Worm (Caenorhabditis elegans): ENCODE data around the gene F57A8.1.

Gene F57A8.1

DNA sequence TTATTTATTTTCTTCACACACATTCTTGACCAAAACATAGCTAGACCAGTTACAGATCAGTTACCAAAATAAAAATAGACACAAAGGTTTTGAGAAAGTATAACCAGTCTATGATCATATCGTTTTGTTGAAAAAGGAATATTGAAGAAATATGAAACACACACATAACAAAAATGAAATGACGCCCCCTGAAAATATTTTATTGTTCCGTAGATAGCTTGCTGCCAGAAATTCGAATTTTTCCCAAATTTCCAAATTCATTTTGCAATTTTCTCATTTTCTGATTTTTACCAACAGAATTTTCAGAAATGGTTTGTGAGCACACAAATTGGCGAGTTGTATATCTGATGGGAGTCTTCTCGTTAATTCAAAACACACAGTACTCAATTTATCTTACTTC lies 38.3 kb downstream of the F57A8.1 start, which contains the start of gene F57A8.7:
TSS of gene F57A8.7 (plus strand) at position 301 of the 400 bp plus-strand sequence.
- no peak for TF ChIP-seq klf-2 (GFP tag; conservative IDR thresholded peaks at IDR 0.05)
- TF ChIP-seq ztf-29 (GFP tag; IDR thresholded peaks at IDR 0.05) = no peak
- TF ChIP-seq med-1 (GFP tag; optimal IDR thresholded peaks at IDR 0.05; ENCODE audit: insufficient read depth) = no peak
- TF ChIP-seq ztf-23 (GFP tag; IDR thresholded peaks at IDR 0.05) = no peak
- no peak for TF ChIP-seq T22C8.4 (GFP tag; IDR thresholded peaks at IDR 0.05)

DNA sequence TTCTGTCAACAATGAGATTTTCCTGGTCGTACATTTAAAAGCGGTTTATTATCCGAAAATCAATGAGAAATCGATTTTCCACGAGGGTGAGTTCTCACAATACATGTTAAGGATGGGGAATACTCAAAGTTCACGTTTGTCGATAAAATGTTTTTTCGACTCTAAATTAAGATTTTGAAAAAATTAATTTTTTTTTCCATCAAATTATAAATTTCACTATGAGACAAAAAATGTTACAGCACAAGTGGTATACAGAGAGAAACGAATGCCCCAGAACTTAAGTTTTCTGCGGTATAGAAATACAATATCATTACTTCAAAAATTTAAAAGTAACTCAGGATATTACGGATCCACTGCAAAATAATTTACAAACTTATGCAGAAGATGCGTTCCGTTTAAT lies 41.1 kb downstream of the F57A8.1 start, which contains the start of gene R04B5.1:
TSS of gene R04B5.1 (minus strand) at position 101 of the 400 bp plus-strand sequence.
- no peak for TF ChIP-seq tab-1 (GFP tag; IDR thresholded peaks at IDR 0.05)
- no peak for TF ChIP-seq T22C8.4 (GFP tag; IDR thresholded peaks at IDR 0.05)
- no peak for TF ChIP-seq ref-1 (GFP tag; conservative IDR thresholded peaks at IDR 0.05)
- TF ChIP-seq cog-1 (tag; optimal IDR thresholded peaks at IDR 0.05) = no peak
- TF ChIP-seq klf-2 (GFP tag; conservative IDR thresholded peaks at IDR 0.05) = no peak

DNA sequence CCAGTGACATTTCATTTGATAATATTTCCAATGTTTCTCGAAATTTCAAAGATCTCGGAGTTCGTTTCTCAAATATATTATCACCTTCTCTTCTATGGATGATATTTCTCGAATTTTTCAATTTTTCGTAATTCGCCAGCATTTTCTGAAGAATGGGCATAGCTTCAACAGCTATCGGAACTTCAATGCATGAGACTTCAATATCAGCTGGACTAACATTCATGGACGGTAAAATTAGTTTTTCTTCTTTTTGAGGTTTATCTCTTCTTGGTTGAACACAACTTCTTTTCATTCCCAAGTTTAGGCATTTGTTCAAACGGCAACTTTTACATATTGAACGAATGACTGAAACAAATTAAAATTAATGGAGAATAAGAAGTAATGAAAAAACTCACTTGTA lies 43.8 kb downstream of the F57A8.1 start:
- TF ChIP-seq flt-1 (GFP tag; IDR thresholded peaks at IDR 0.05) = no peak
- TF ChIP-seq med-1 (GFP tag; optimal IDR thresholded peaks at IDR 0.05; ENCODE audit: insufficient read depth) = no peak
- no peak for TF ChIP-seq klf-2 (GFP tag; conservative IDR thresholded peaks at IDR 0.05)
- TF ChIP-seq cog-1 (tag; optimal IDR thresholded peaks at IDR 0.05) = no peak
- TF ChIP-seq ztf-23 (GFP tag; IDR thresholded peaks at IDR 0.05) = no peak
- TF ChIP-seq ref-1 (GFP tag; conservative IDR thresholded peaks at IDR 0.05) = no peak
- TF ChIP-seq tab-1 (GFP tag; IDR thresholded peaks at IDR 0.05) = no peak
- no peak for TF ChIP-seq ztf-29 (GFP tag; IDR thresholded peaks at IDR 0.05)
- no peak for TF ChIP-seq T22C8.4 (GFP tag; IDR thresholded peaks at IDR 0.05)

DNA sequence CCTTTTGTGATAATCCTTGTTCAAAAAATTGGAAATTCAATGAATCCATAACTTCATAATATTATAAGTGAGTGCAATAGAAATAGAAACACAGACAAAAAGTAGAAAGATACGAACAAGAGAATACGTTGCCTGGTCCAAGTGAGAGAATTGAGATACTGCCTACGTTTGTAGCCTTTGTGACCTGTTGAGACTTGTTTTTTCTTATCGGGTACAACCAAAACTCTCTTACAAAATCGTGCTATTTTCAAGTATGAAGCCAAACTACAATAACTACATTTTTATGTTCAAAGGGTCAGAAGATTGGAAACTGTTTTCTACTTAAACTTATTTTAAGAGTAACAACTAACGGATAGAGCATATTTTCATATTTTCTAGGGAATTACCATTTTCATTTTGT lies 44.5 kb downstream of the F57A8.1 start, which contains the start of gene nhr-205:
TSS of gene nhr-205 (minus strand) at position 141 of the 400 bp plus-strand sequence.
- TF ChIP-seq tab-1 (GFP tag; IDR thresholded peaks at IDR 0.05) = no peak
- no peak for TF ChIP-seq ref-1 (GFP tag; conservative IDR thresholded peaks at IDR 0.05)
- TF ChIP-seq ztf-29 (GFP tag; IDR thresholded peaks at IDR 0.05) = no peak

DNA sequence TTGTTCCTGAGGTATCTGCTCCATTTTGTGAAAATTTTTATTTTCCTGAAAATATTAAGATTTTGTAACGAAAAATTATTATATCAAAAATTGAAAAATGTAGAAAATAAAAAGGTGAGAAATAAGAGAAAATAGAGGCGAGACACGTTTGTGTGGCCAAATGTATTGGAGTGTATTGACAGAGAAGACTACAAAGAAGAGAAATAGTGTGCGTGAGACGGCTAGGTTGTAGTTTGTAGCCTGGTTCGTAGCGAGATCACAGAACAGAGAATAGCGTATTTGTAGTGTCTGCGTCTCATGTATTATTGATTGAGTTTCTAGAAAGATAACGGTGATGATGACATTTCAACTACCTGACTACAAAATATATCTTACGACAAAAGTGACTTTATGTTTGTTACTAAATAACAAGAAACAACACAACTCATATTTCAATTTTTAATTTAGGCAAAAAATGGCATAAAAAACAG lies 46.9 kb downstream of the F57A8.1 start, which contains the start of gene nhr-12:
TSS of gene nhr-12 (minus strand) at position 51 of the 470 bp plus-strand sequence.
- TF ChIP-seq ztf-29 (GFP tag; IDR thresholded peaks at IDR 0.05) = no peak
- TF ChIP-seq flt-1 (GFP tag; IDR thresholded peaks at IDR 0.05) = no peak
- TF ChIP-seq tab-1 (GFP tag; IDR thresholded peaks at IDR 0.05) = no peak

DNA sequence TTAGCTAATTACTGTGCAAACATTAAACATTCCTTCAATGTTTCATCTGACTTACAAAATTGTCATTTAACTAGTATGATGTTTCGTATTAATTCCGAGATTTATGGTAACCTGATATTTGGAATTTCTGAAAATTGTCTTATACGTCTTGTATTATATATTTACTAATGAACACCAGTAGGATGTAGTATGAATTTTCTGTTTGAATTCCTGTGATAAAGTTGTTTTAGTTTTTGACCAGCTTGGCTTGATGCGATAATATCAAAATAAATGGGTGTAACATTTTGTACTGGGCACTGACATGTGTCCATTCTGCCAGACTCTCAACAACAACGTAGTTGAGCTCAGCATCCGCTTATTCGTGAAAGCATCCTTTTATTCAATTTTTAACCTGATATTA lies 47.7 kb downstream of the F57A8.1 start, which contains the start of gene R04B5.6:
TSS of gene R04B5.6 (plus strand) at position 301 of the 400 bp plus-strand sequence.
- TF ChIP-seq cog-1 (tag; optimal IDR thresholded peaks at IDR 0.05) = no peak
- no peak for TF ChIP-seq med-1 (GFP tag; optimal IDR thresholded peaks at IDR 0.05; ENCODE audit: insufficient read depth)
- TF ChIP-seq T22C8.4 (GFP tag; IDR thresholded peaks at IDR 0.05) = no peak
- TF ChIP-seq ztf-29 (GFP tag; IDR thresholded peaks at IDR 0.05) = no peak
- no peak for TF ChIP-seq ztf-23 (GFP tag; IDR thresholded peaks at IDR 0.05)
- TF ChIP-seq tab-1 (GFP tag; IDR thresholded peaks at IDR 0.05) = no peak
- TF ChIP-seq flt-1 (GFP tag; IDR thresholded peaks at IDR 0.05) = no peak
- TF ChIP-seq klf-2 (GFP tag; conservative IDR thresholded peaks at IDR 0.05) = no peak
- TF ChIP-seq ref-1 (GFP tag; conservative IDR thresholded peaks at IDR 0.05) = no peak

DNA sequence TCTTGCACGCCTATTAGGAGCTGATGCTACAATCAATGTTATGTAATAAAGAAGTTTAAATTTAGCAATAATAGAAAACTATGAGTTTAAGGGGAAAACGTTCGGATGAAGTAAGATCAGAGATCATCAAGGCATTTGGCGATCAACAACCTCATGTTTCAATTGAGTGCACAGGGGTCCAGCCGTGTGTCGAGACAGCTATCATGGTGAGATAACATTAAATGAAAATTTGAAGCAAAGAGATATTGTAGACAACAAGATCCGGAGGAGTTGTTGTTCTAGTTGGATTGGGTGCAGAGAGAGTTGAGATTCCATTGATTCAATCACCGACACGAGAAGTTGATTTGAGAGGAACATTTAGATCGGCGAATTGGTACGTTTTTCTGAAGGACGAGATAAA lies 49.0 kb downstream of the F57A8.1 start:
- TF ChIP-seq tab-1 (GFP tag; IDR thresholded peaks at IDR 0.05) (no peak), flt-1 (GFP tag; IDR thresholded peaks at IDR 0.05) (no peak), cog-1 (tag; optimal IDR thresholded peaks at IDR 0.05) (no peak), ztf-23 (GFP tag; IDR thresholded peaks at IDR 0.05) (no peak), klf-2 (GFP tag; conservative IDR thresholded peaks at IDR 0.05) (no peak), med-1 (GFP tag; optimal IDR thresholded peaks at IDR 0.05; ENCODE audit: insufficient read depth) (no peak), T22C8.4 (GFP tag; IDR thresholded peaks at IDR 0.05) (no peak), ztf-29 (GFP tag; IDR thresholded peaks at IDR 0.05) (no peak), ref-1 (GFP tag; conservative IDR thresholded peaks at IDR 0.05) (no peak)

DNA sequence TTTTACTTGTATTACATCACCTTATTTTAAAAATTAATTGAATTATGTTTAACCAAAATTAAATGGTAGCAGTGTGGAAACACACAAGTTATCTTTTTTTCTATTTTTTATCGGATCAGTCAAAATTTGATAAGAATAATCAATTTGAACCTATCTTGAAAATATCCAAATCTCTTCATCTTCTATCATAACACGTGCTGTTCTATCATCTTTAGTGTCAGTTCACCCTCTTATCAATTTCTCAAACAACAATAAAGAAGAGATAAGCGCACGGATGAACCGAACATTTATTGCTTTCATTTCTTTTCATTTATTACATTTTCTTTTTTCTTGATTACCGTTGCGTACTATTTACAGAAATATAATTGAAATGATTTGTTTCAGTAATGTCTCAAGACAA lies 50.0 kb downstream of the F57A8.1 start, which contains the start of gene R04B5.5:
TSS of gene R04B5.5 (plus strand) at position 378 of the 400 bp plus-strand sequence.
- TF ChIP-seq ref-1 (GFP tag; conservative IDR thresholded peaks at IDR 0.05) = no peak
- TF ChIP-seq ztf-23 (GFP tag; IDR thresholded peaks at IDR 0.05) = no peak
- TF ChIP-seq T22C8.4 (GFP tag; IDR thresholded peaks at IDR 0.05) = no peak
- no peak for TF ChIP-seq flt-1 (GFP tag; IDR thresholded peaks at IDR 0.05)
- no peak for TF ChIP-seq klf-2 (GFP tag; conservative IDR thresholded peaks at IDR 0.05)
- no peak for TF ChIP-seq tab-1 (GFP tag; IDR thresholded peaks at IDR 0.05)

DNA sequence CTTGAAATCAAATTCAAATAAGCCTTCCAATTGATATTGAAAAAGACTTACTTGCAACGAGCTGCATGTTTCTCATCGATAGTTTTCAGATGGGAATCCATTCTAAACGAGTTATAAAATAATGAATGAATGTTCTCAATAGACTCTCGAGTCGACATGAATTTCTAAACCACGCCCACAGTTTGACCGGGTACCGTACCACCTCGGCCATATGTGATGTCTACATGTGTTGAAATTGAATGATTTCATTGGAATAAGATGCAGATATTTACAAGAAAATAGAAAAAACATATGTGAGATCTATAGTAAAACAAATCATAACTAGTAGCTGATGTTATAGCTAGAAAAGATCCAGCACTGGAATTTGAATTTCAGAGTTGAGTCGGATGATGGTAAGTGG lies 53.3 kb downstream of the F57A8.1 start, which contains the start of gene R04B5.7:
TSS of gene R04B5.7 (minus strand) at position 101 of the 400 bp plus-strand sequence.
- no peak for TF ChIP-seq klf-2 (GFP tag; conservative IDR thresholded peaks at IDR 0.05)
- TF ChIP-seq med-1 (GFP tag; optimal IDR thresholded peaks at IDR 0.05; ENCODE audit: insufficient read depth) = no peak
- TF ChIP-seq ztf-29 (GFP tag; IDR thresholded peaks at IDR 0.05) = no peak
- no peak for TF ChIP-seq T22C8.4 (GFP tag; IDR thresholded peaks at IDR 0.05)
- no peak for TF ChIP-seq ref-1 (GFP tag; conservative IDR thresholded peaks at IDR 0.05)
- TF ChIP-seq cog-1 (tag; optimal IDR thresholded peaks at IDR 0.05) = no peak
- TF ChIP-seq flt-1 (GFP tag; IDR thresholded peaks at IDR 0.05) = no peak
- TF ChIP-seq tab-1 (GFP tag; IDR thresholded peaks at IDR 0.05) = no peak
- no peak for TF ChIP-seq ztf-23 (GFP tag; IDR thresholded peaks at IDR 0.05)

DNA sequence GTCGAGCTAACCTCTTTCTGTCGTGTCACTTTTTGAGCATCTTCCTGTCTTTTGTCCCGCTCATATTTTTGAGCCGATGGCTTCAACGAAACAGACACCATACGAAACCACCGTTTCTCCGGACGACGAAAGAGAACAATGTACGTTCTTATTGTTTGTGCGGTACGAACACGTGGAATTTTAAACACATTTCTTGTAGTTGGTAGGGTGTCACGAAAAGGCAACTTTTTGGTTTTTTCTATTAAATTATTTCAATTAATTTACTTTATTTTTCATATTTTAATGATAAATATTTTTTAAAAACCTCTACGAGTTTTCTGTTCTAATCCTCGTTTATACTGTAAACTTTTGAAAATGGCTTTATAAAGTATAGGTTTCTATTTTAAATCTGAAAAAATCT lies 54.0 kb downstream of the F57A8.1 start, which contains the start of gene R04B5.11:
TSS of gene R04B5.11 (minus strand) at position 101 of the 400 bp plus-strand sequence.
- no peak for TF ChIP-seq ztf-29 (GFP tag; IDR thresholded peaks at IDR 0.05)
- no peak for TF ChIP-seq med-1 (GFP tag; optimal IDR thresholded peaks at IDR 0.05; ENCODE audit: insufficient read depth)
- no peak for TF ChIP-seq klf-2 (GFP tag; conservative IDR thresholded peaks at IDR 0.05)
- TF ChIP-seq tab-1 (GFP tag; IDR thresholded peaks at IDR 0.05) = no peak
- TF ChIP-seq flt-1 (GFP tag; IDR thresholded peaks at IDR 0.05) = no peak
- no peak for TF ChIP-seq ref-1 (GFP tag; conservative IDR thresholded peaks at IDR 0.05)
- TF ChIP-seq cog-1 (tag; optimal IDR thresholded peaks at IDR 0.05) = no peak
- no peak for TF ChIP-seq T22C8.4 (GFP tag; IDR thresholded peaks at IDR 0.05)
- no peak for TF ChIP-seq ztf-23 (GFP tag; IDR thresholded peaks at IDR 0.05)

Measured in whole organism, midembryonic.